Worm (Caenorhabditis elegans): ENCODE measurements around the gene Y22D7AR.14.

Gene Y22D7AR.14

DNA sequence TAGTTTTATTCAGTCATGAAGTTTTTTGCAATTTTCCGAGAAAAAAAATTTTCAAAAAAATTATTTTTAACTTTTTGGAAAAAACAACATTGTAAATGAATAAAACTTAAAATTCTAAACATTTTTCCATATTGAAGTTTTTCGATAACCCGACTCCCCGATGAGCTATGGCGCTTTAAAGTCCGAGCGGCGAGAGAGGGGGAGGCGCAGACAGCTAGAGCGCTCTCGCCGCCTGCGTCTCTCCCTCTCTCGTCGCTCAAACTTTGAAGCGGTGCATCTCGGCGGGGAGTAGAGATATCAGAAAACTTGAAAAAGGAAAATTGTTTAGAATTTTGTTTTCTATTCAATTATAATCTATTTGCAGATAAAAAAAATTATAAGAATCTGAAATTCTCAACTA, 51.5 kb downstream of the Y22D7AR.14 start:
- no peak for TF ChIP-seq nhr-23 (tag; optimal IDR thresholded peaks at IDR 0.05)
- TF ChIP-seq ama-1 (optimal IDR thresholded peaks at IDR 0.05) = no peak
- TF ChIP-seq lin-39 (tag; optimal IDR thresholded peaks at IDR 0.05) = no peak
- no peak for TF ChIP-seq peb-1 (tag; optimal IDR thresholded peaks at IDR 0.05)
- no peak for TF ChIP-seq nhr-11 (tag; optimal IDR thresholded peaks at IDR 0.05)
- TF ChIP-seq unc-55 (GFP tag; optimal IDR thresholded peaks at IDR 0.05) = no peak
- no peak for TF ChIP-seq unc-39 (tag; optimal IDR thresholded peaks at IDR 0.05)

Measured in whole organism, L2 larva.